Fruit fly (Drosophila melanogaster): ENCODE data around the gene Pop1.

The Pop1 gene

dm6 chrX:5621893-5622803 lies at the start of gene Pop1, which contains the start of gene Mlc-c (continued):
- TF ChIP-seq en (GFP tag; optimal IDR thresholded peaks at IDR 0.05) (no peak), Hand (GFP tag; optimal IDR thresholded peaks at IDR 0.05) (no peak), CG13287 (GFP tag; IDR thresholded peaks at IDR 0.05; ENCODE audit: partially characterized antibody) (peak; percentile 90), Myb (GFP tag; optimal IDR thresholded peaks at IDR 0.05) (peak; percentile 53), nom (GFP tag; optimal IDR thresholded peaks at IDR 0.05) (peak; percentile 16), Med (GFP tag) (peak; percentile 81), YL-1 (GFP tag; optimal IDR thresholded peaks at IDR 0.05) (peak; percentile 73), bbx (GFP tag; IDR thresholded peaks at IDR 0.05; ENCODE audit: partially characterized antibody) (peak; percentile 95), sqz (GFP tag; optimal IDR thresholded peaks at IDR 0.05) (no peak), Jarid2 (GFP tag; optimal IDR thresholded peaks at IDR 0.05) (no peak), chinmo (GFP tag; IDR thresholded peaks at IDR 0.05; ENCODE audit: partially characterized antibody) (peak; percentile 94), sna (GFP tag; IDR thresholded peaks at IDR 0.05; ENCODE audit: partially characterized antibody) (peak; percentile 82), Xrp1 (GFP tag; IDR thresholded peaks at IDR 0.05) (no peak), nmo (GFP tag; optimal IDR thresholded peaks at IDR 0.05) (peak; percentile 26), hb (GFP tag; IDR thresholded peaks at IDR 0.05; ENCODE audit: partially characterized antibody) (peak; percentile 89), cwo (GFP tag; optimal IDR thresholded peaks at IDR 0.05) (peak; percentile 60), CG1832 (GFP tag; optimal IDR thresholded peaks at IDR 0.05) (peak; percentile 72), unc-4 (GFP tag; IDR thresholded peaks at IDR 0.05; ENCODE audit: partially characterized antibody) (peak; percentile 89), zen2 (GFP tag; IDR thresholded peaks at IDR 0.05; ENCODE audit: partially characterized antibody) (peak; percentile 82), CG7963 (GFP tag; IDR thresholded peaks at IDR 0.05; ENCODE audit: partially characterized antibody) (peak; percentile 85), fru (optimal IDR thresholded peaks at IDR 0.05) (no peak), Sry-δ (GFP tag; optimal IDR thresholded peaks at IDR 0.05) (peak; percentile 93), knrl (GFP tag; IDR thresholded peaks at IDR 0.05; ENCODE audit: partially characterized antibody) (peak; percentile 87), CG6791 (GFP tag; IDR thresholded peaks at IDR 0.05; ENCODE audit: partially characterized antibody) (peak; percentile 93), onecut (GFP tag; IDR thresholded peaks at IDR 0.05) (0 out of 2 replicates have a peak, but pooled peaks have one; percentile 8), CG3847 (GFP tag; IDR thresholded peaks at IDR 0.05) (peak; percentile 63), CG17612 (GFP tag; IDR thresholded peaks at IDR 0.05) (no peak), CG17829 (tag; optimal IDR thresholded peaks at IDR 0.05) (peak; percentile 19), Rfx (GFP tag; IDR thresholded peaks at IDR 0.05) (peak; percentile 48), Aef1 (GFP tag; IDR thresholded peaks at IDR 0.05) (peak; percentile 75; the same call in 2 of the 3 replicates), Ets97D (GFP tag; optimal IDR thresholded peaks at IDR 0.05) (peak; percentile 48), CG10654 (GFP tag; optimal IDR thresholded peaks at IDR 0.05) (no peak), MBD-R2 (GFP tag; IDR thresholded peaks at IDR 0.05) (peak; percentile 88), Opbp (GFP tag; IDR thresholded peaks at IDR 0.05; ENCODE audit: partially characterized antibody) (peak; percentile 96), CG9932 (GFP tag; IDR thresholded peaks at IDR 0.05) (peak; percentile 59; the same call in 1 of the 2 replicates), Atf-2 (GFP tag; optimal IDR thresholded peaks at IDR 0.05) (no peak), CG10267 (tag; optimal IDR thresholded peaks at IDR 0.05) (peak; percentile 32), Blimp-1 (GFP tag; optimal IDR thresholded peaks at IDR 0.05) (no peak), Bgb (GFP tag; IDR thresholded peaks at IDR 0.05; ENCODE audit: partially characterized antibody) (peak; percentile 93), Dll (GFP tag; IDR thresholded peaks at IDR 0.05; ENCODE audit: partially characterized antibody) (peak; percentile 84), CG34422 (GFP tag; IDR thresholded peaks at IDR 0.05) (0 out of 3 replicates have a peak, but pooled peaks have one; percentile 10), CG10543 (GFP tag; optimal IDR thresholded peaks at IDR 0.05) (no peak), inv (GFP tag; IDR thresholded peaks at IDR 0.05; ENCODE audit: partially characterized antibody) (peak; percentile 89), Nf-YB (GFP tag; optimal IDR thresholded peaks at IDR 0.05) (no peak), CG42726 (GFP tag; IDR thresholded peaks at IDR 0.05; ENCODE audit: partially characterized antibody) (peak; percentile 96), C15 (GFP tag; IDR thresholded peaks at IDR 0.05) (no peak)
